Fruit fly (Drosophila melanogaster) whole organism, embryonic: ENCODE measurements around the gene CG42554.

Experiments
- Aef1 ChIP-seq: fragments of 200-800 bp; sonication (Bioruptor generic); IDR thresholded peaks from 3 replicates; pipeline ENCODE4 v1.3.6; 2022; ENCODE audit warnings: missing biosample characterization, missing genetic modification characterization
- CG11085 ChIP-seq: fragments of 200-800 bp; sonication (Bioruptor generic); IDR thresholded peaks from 2 replicates; pipeline ENCODE4 v1.3.6; 2022; ENCODE audit warnings: missing biosample characterization, missing genetic modification characterization
- CG12942 ChIP-seq: fragments of 200-800 bp; sonication (Bioruptor generic); optimal IDR thresholded peaks from 3 replicates; lab custom pipeline; 2016; ENCODE audit warnings: missing biosample characterization, missing genetic modification characterization
- CG14014 ChIP-seq: fragments of 200-800 bp; sonication (Bioruptor generic); IDR thresholded peaks from 2 replicates; pipeline ENCODE4 v1.3.6; 2022; ENCODE audit warnings: missing biosample characterization, missing genetic modification characterization
- CG16779 ChIP-seq: fragments of 200-800 bp; sonication (Bioruptor generic); IDR thresholded peaks from 2 replicates; pipeline ENCODE4 v1.3.6; 2022; ENCODE audit warnings: missing biosample characterization, missing genetic modification characterization
- CG2678 ChIP-seq: fragments of 200-800 bp; sonication (Bioruptor generic); optimal IDR thresholded peaks from 3 replicates; lab custom pipeline; 2019; ENCODE audit warnings: missing biosample characterization, mild to moderate bottlenecking, missing genetic modification characterization, moderate library complexity
- CG32767 ChIP-seq: fragments of 200-800 bp; sonication (Bioruptor generic); IDR thresholded peaks from 2 replicates; pipeline ENCODE4 v1.3.6; 2022; ENCODE audit warnings: missing biosample characterization, missing genetic modification characterization
- CG3726 ChIP-seq: fragments of 200-800 bp; sonication (Bioruptor generic); IDR thresholded peaks from 3 replicates; pipeline ENCODE4, ENCODE4 v1.3.6; 2022; ENCODE audit warnings: missing biosample characterization, missing genetic modification characterization
- CG8924 ChIP-seq: fragments of 200-800 bp; optimal IDR thresholded peaks from 3 replicates; lab custom pipeline; 2019; ENCODE audit warnings: missing biosample characterization, mild to moderate bottlenecking, missing genetic modification characterization, moderate library complexity
- CG8944 ChIP-seq: fragments of 200-800 bp; sonication (Bioruptor generic); optimal IDR thresholded peaks from 3 replicates; lab custom pipeline; 2016; ENCODE audit warnings: missing biosample characterization, missing genetic modification characterization
- Dek ChIP-seq: fragments of 200-800 bp; sonication (Bioruptor generic); optimal IDR thresholded peaks from 3 replicates; lab custom pipeline; 2019; ENCODE audit warnings: missing biosample characterization, mild to moderate bottlenecking, missing genetic modification characterization, moderate library complexity
- Dfd ChIP-seq, 2 experiments: fragments of >200 bp; optimal IDR thresholded peaks; 2 replicates each; lab custom pipeline; 2017; ENCODE audit warnings: missing biosample characterization in 2 of 2, missing genetic modification characterization in 2 of 2
- Dref ChIP-seq: fragments of 200-800 bp; sonication (Bioruptor generic); IDR thresholded peaks from 2 replicates; pipeline ENCODE4 v1.3.6; 2022; ENCODE audit warnings: missing biosample characterization, missing genetic modification characterization
- Fer3 ChIP-seq: fragments of 200-800 bp; sonication (Bioruptor generic); optimal IDR thresholded peaks from 2 replicates; lab custom pipeline; 2018; ENCODE audit warnings: missing biosample characterization, mild to moderate bottlenecking, missing genetic modification characterization, moderate library complexity
- Hand ChIP-seq: fragments of 200-800 bp; sonication (Bioruptor generic); optimal IDR thresholded peaks from 2 replicates; lab custom pipeline; 2017; ENCODE audit warnings: mild to moderate bottlenecking, missing biosample characterization, missing genetic modification reagents, missing genetic modification characterization
- Hmr ChIP-seq: fragments of 200-800 bp; sonication (Bioruptor generic); optimal IDR thresholded peaks from 3 replicates; lab custom pipeline; 2017; ENCODE audit warnings: mild to moderate bottlenecking, missing biosample characterization, missing genetic modification reagents, missing genetic modification characterization
- Hsf ChIP-seq: fragments of 200-800 bp; sonication (Bioruptor generic); optimal IDR thresholded peaks from 3 replicates; lab custom pipeline; 2016; ENCODE audit warnings: missing biosample characterization, missing genetic modification characterization
- Rfx ChIP-seq: fragments of 200-800 bp; sonication (Bioruptor generic); IDR thresholded peaks from 2 replicates; pipeline ENCODE4 v1.3.6; 2022; ENCODE audit warnings: missing biosample characterization, missing genetic modification characterization
- Taf1 ChIP-seq: fragments of 200-800 bp; sonication (Bioruptor generic); IDR thresholded peaks from 2 replicates; pipeline ENCODE4 v1.3.6; 2022; ENCODE audit warnings: missing biosample characterization, missing genetic modification characterization
- Xbp1 ChIP-seq: fragments of 200-800 bp; sonication (Bioruptor generic); optimal IDR thresholded peaks from 3 replicates; lab custom pipeline; 2016; ENCODE audit warnings: missing biosample characterization, mild to moderate bottlenecking, missing genetic modification characterization
- aop ChIP-seq: fragments of 200-800 bp; sonication (Bioruptor generic); IDR thresholded peaks from 2 replicates; pipeline ENCODE4 v1.3.6; 2022; ENCODE audit warnings: missing biosample characterization, missing genetic modification characterization
- ara ChIP-seq: fragments of 200-800 bp; sonication (Bioruptor generic); IDR thresholded peaks from 2 replicates; pipeline ENCODE4 v1.3.6; 2022; ENCODE audit warnings: missing biosample characterization, missing genetic modification characterization
- bbx ChIP-seq: fragments of 200-800 bp; sonication (Bioruptor generic); IDR thresholded peaks from 2 replicates; pipeline ENCODE4 v1.3.6; 2022; ENCODE audit warnings: missing biosample characterization, missing genetic modification characterization; ENCODE audit not compliant: partially characterized antibody
- cg ChIP-seq: fragments of 200-800 bp; sonication (Bioruptor generic); optimal IDR thresholded peaks from 3 replicates; lab custom pipeline; 2019; ENCODE audit warnings: missing biosample characterization, mild to moderate bottlenecking, missing genetic modification characterization, moderate library complexity
- crol ChIP-seq: fragments of 200-800 bp; sonication (Bioruptor generic); IDR thresholded peaks from 2 replicates; pipeline ENCODE4 v1.3.6; 2022; ENCODE audit warnings: missing biosample characterization, missing genetic modification characterization
- crp ChIP-seq, 2 experiments: fragments of 200-800 bp; sonication (Bioruptor generic); optimal IDR thresholded peaks; 2 replicates in 1 of 2; 3 replicates in 1 of 2; lab custom pipeline; 2017; ENCODE audit warnings: missing biosample characterization in 2 of 2, missing genetic modification characterization in 2 of 2, mild to moderate bottlenecking in 1 of 2, moderate library complexity in 1 of 2
- dmrt99B ChIP-seq: fragments of 200-800 bp; sonication (Bioruptor generic); optimal IDR thresholded peaks from 2 replicates; lab custom pipeline; 2018; ENCODE audit warnings: missing biosample characterization, mild to moderate bottlenecking, missing genetic modification characterization, moderate library complexity
- esg ChIP-seq: fragments of 200-800 bp; sonication (Bioruptor generic); conservative IDR thresholded peaks from 2 replicates; pipeline ENCODE4 v1.3.6; 2022; ENCODE audit warnings: missing biosample characterization, missing genetic modification characterization
- ewg ChIP-seq: fragments of 200-800 bp; sonication (Bioruptor generic); optimal IDR thresholded peaks from 3 replicates; lab custom pipeline; 2017; ENCODE audit warnings: mild to moderate bottlenecking, missing biosample characterization, missing genetic modification reagents, missing genetic modification characterization
- fd3F ChIP-seq: fragments of 200-800 bp; sonication (Bioruptor generic); optimal IDR thresholded peaks from 2 replicates; lab custom pipeline; 2018; ENCODE audit warnings: missing biosample characterization, mild to moderate bottlenecking, missing genetic modification characterization, moderate library complexity
- h ChIP-seq: fragments of >200 bp; optimal IDR thresholded peaks from 2 replicates; lab custom pipeline; 2017
- hb ChIP-seq: fragments of 200-800 bp; sonication (Bioruptor generic); IDR thresholded peaks from 3 replicates; pipeline ENCODE4 v1.3.6; 2022; ENCODE audit warnings: missing biosample characterization, missing genetic modification characterization; ENCODE audit not compliant: partially characterized antibody
- hbn ChIP-seq: fragments of 200-800 bp; sonication (Bioruptor generic); IDR thresholded peaks from 2 replicates; pipeline ENCODE4 v1.3.6; 2022; ENCODE audit warnings: missing biosample characterization, missing genetic modification characterization; ENCODE audit not compliant: partially characterized antibody
- hth ChIP-seq: fragments of >200 bp; optimal IDR thresholded peaks from 2 replicates; lab custom pipeline; 2017; ENCODE audit warnings: inconsistent platforms
- jing ChIP-seq: fragments of 200-800 bp; sonication (Bioruptor generic); optimal IDR thresholded peaks from 2 replicates; lab custom pipeline; 2018; ENCODE audit warnings: missing biosample characterization, mild to moderate bottlenecking, missing genetic modification characterization
- knrl ChIP-seq: fragments of 200-800 bp; sonication (Bioruptor generic); IDR thresholded peaks from 3 replicates; pipeline ENCODE4 v1.3.6; 2022; ENCODE audit warnings: missing biosample characterization, missing genetic modification characterization; ENCODE audit not compliant: partially characterized antibody
- lola ChIP-seq, 3 experiments: fragments of >200 bp in 2 of 3; fragments of 200-800 bp in 1 of 3; sonication (Bioruptor generic) in 1 of 3; optimal IDR thresholded peaks; 2 replicates each; lab custom pipeline; 2017 to 2019; ENCODE audit warnings: missing biosample characterization in 3 of 3, missing genetic modification characterization in 3 of 3, mild to moderate bottlenecking in 1 of 3, moderate library complexity in 1 of 3
- nerfin-1 ChIP-seq: fragments of 200-800 bp; sonication (Bioruptor generic); optimal IDR thresholded peaks from 3 replicates; lab custom pipeline; 2019; ENCODE audit warnings: missing biosample characterization, mild to moderate bottlenecking, missing genetic modification characterization, moderate library complexity
- nmo ChIP-seq: fragments of 200-800 bp; sonication (Bioruptor generic); optimal IDR thresholded peaks from 2 replicates; lab custom pipeline; 2018; ENCODE audit warnings: missing biosample characterization, mild to moderate bottlenecking, missing genetic modification characterization, moderate library complexity
- org-1 ChIP-seq: fragments of 200-800 bp; sonication (Bioruptor generic); optimal IDR thresholded peaks from 2 replicates; lab custom pipeline; 2017; ENCODE audit warnings: missing biosample characterization, missing genetic modification characterization
- pan ChIP-seq, 4 experiments: fragments of >200 bp in 3 of 4; fragments of 200-800 bp in 1 of 4; sonication (Bioruptor generic) in 1 of 4; optimal IDR thresholded peaks in 3 of 4; IDR thresholded peaks in 1 of 4; 2 replicates each; pipeline versions ENCODE4 v1.3.6 to Lab custom; 2017 to 2022; ENCODE audit warnings: missing biosample characterization in 2 of 4, missing genetic modification characterization in 2 of 4, mixed read lengths in 1 of 4
- pita ChIP-seq: fragments of 200-800 bp; sonication (Bioruptor generic); optimal IDR thresholded peaks from 2 replicates; lab custom pipeline; 2017; ENCODE audit warnings: missing biosample characterization, mild to moderate bottlenecking, missing genetic modification characterization
- ranshi ChIP-seq: fragments of 200-800 bp; sonication (Bioruptor generic); IDR thresholded peaks from 2 replicates; pipeline ENCODE4 v1.3.6; 2022; ENCODE audit warnings: missing biosample characterization, missing genetic modification characterization
- row ChIP-seq: fragments of 200-800 bp; sonication (Bioruptor generic); IDR thresholded peaks from 3 replicates; pipeline ENCODE4 v1.3.6; 2022; ENCODE audit warnings: missing biosample characterization, missing genetic modification characterization
- sd ChIP-seq: fragments of 200-800 bp; sonication (Bioruptor generic); optimal IDR thresholded peaks from 3 replicates; lab custom pipeline; 2018; ENCODE audit warnings: missing biosample characterization, mild to moderate bottlenecking, missing genetic modification characterization, moderate library complexity
- slbo ChIP-seq: fragments of 200-800 bp; sonication (Bioruptor generic); IDR thresholded peaks from 2 replicates; pipeline ENCODE4 v1.3.6; 2022; ENCODE audit warnings: missing biosample characterization, missing genetic modification characterization
- trh ChIP-seq: fragments of 200-800 bp; sonication (Bioruptor generic); optimal IDR thresholded peaks from 2 replicates; lab custom pipeline; 2016; ENCODE audit warnings: missing biosample characterization, missing genetic modification characterization
- unpg ChIP-seq: fragments of 200-800 bp; sonication (Bioruptor generic); optimal IDR thresholded peaks from 3 replicates; lab custom pipeline; 2018; ENCODE audit warnings: missing biosample characterization, mild to moderate bottlenecking, missing genetic modification characterization, moderate library complexity
- zfh1 ChIP-seq: fragments of 200-800 bp; sonication (Bioruptor generic); IDR thresholded peaks from 3 replicates; pipeline ENCODE4 v1.3.6; 2022; ENCODE audit warnings: missing biosample characterization, missing genetic modification characterization

The CG42554 gene

DNA sequence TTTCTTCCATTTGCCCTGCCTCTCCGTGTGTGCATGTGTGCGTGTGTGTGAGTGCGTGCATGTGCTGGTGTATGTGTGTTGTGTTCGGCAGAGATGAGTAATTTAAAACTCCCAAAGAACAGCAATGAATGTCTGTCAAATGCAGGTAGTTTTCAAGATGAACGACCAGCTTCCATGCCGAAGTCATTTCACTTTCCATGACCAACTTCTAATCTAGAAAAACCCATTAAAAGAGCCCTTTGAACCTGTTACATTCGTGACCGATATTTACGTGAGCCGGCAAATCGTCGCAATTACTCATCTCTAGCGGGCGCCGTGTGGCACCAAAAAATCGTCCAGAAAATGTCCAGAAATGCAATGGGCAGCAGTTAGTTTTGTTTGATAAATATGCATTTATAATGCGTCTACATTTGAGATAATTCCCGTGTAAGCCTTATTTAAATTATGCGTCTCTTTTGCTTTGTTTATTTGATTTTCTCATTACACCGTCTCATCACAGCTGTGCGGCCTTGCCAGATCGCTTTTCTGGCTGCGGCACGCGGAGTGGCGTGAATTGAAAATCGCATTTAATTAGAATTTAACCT is 37.0 kb downstream of the CG42554 start (continued):
- TF ChIP-seq jing (GFP tag; lab: Kevin White, UChicago) (no peak), Hmr (peak; percentile 32), crp (GFP tag; optimal IDR thresholded peaks at IDR 0.05; lab: Kevin White, UChicago) (peak in 1 of 2 experiments; percentile 71), pan (optimal IDR thresholded peaks at IDR 0.05; lab: Kevin White, UChicago) (no peak), pan (GFP tag; optimal IDR thresholded peaks at IDR 0.05 in 1 of 2, IDR thresholded peaks at IDR 0.05 in 1 of 2) (peak in 1 of 2 experiments; percentile 46), CG14014 (GFP tag; lab: Robert Waterston, UW) (no peak), knrl (GFP tag; lab: Robert Waterston, UW) (peak; percentile 89; the same call in 2 of the 3 replicates), h (no peak), slbo (GFP tag; lab: Robert Waterston, UW) (peak; percentile 61), CG8944 (peak; percentile 59), pita (no peak), Taf1 (GFP tag; lab: Robert Waterston, UW) (0 out of 2 replicates have a peak, but pooled peaks have one; percentile 11), nerfin-1 (tag; lab: Kevin White, UChicago) (no peak), Dref (GFP tag; lab: Robert Waterston, UW) (peak; percentile 36; the same call in 1 of the 2 replicates), Dek (tag; lab: Kevin White, UChicago) (no peak), dmrt99B (peak; percentile 7), lola (GFP tag; optimal IDR thresholded peaks at IDR 0.05; lab: Kevin White, UChicago) (peak in 1 of 3 experiments; percentile 12), sd (tag; lab: Kevin White, UChicago) (no peak), nmo (peak; percentile 62), hb (GFP tag; lab: Robert Waterston, UW) (peak; percentile 71; the same call in 2 of the 3 replicates), bbx (GFP tag; lab: Robert Waterston, UW) (no peak; the same call in 1 of the 2 replicates), CG11085 (no peak), Hsf (GFP tag; lab: Kevin White, UChicago) (peak; percentile 55), fd3F (no peak), CG12942 (peak; percentile 11), hth (lab: Kevin White, UChicago) (no peak), esg (no peak), org-1 (GFP tag; lab: Kevin White, UChicago) (no peak), ara (GFP tag; lab: Robert Waterston, UW) (peak; percentile 50; the same call in 1 of the 2 replicates), ewg (no peak), cg (GFP tag; lab: Kevin White, UChicago) (peak; percentile 91), row (peak; percentile 81), crol (no peak), CG3726 (GFP tag; lab: Robert Waterston, UW) (no peak), CG2678 (peak; percentile 51), unpg (GFP tag; lab: Kevin White, UChicago) (no peak), Dfd (GFP tag; optimal IDR thresholded peaks at IDR 0.05; lab: Kevin White, UChicago) (no peak), trh (GFP tag; lab: Kevin White, UChicago) (no peak), CG32767 (GFP tag; lab: Robert Waterston, UW) (0 out of 2 replicates have a peak, but pooled peaks have one; percentile 34), Hand (GFP tag; lab: Kevin White, UChicago) (no peak), zfh1 (GFP tag; lab: Robert Waterston, UW) (0 out of 3 replicates have a peak, but pooled peaks have one; percentile 34), Xbp1 (peak; percentile 47), hbn (GFP tag; lab: Robert Waterston, UW) (peak; percentile 74), Fer3 (tag; lab: Kevin White, UChicago) (peak; percentile 12), aop (GFP tag; lab: Robert Waterston, UW) (no peak), CG16779 (GFP tag; lab: Robert Waterston, UW) (no peak), ranshi (GFP tag; lab: Robert Waterston, UW) (peak; percentile 26; the same call in 1 of the 2 replicates), Aef1 (GFP tag; lab: Robert Waterston, UW) (no peak), Rfx (peak; percentile 53; the same call in 1 of the 2 replicates), CG8924 (tag; lab: Kevin White, UChicago) (peak; percentile 20)
